Fruit fly (Drosophila melanogaster) whole organism, wandering third instar larva: Measurements from ENCODE around the gene wds.

Experiments
- CrebA ChIP-seq: fragments of 200-800 bp; sonication (Bioruptor generic); optimal IDR thresholded peaks from 2 replicates; lab custom pipeline; 2016; ENCODE audit warnings: missing biosample characterization, mild to moderate bottlenecking, missing genetic modification characterization, borderline replicate concordance
- Dfd ChIP-seq: fragments of >200 bp; optimal IDR thresholded peaks from 2 replicates; lab custom pipeline; 2017; ENCODE audit warnings: missing biosample characterization, missing genetic modification characterization
- Hnf4 ChIP-seq: fragments of 200-800 bp; sonication (Bioruptor generic); optimal IDR thresholded peaks from 2 replicates; lab custom pipeline; 2016; ENCODE audit warnings: missing biosample characterization, mild to moderate bottlenecking, missing genetic modification characterization
- Hr83 ChIP-seq: fragments of 200-300 bp; sonication (Bioruptor generic); optimal IDR thresholded peaks from 2 replicates; lab custom pipeline; 2016; ENCODE audit warnings: missing biosample characterization, mild to moderate bottlenecking, missing genetic modification characterization, moderate library complexity; ENCODE audit not compliant: poor library complexity, severe bottlenecking
- Jra ChIP-seq: sonication (Bioruptor generic); optimal IDR thresholded peaks from 2 replicates; lab custom pipeline; 2016; ENCODE audit warnings: missing biosample characterization, missing genetic modification characterization
- Myc ChIP-seq: fragments of >200 bp; optimal IDR thresholded peaks from 2 replicates; lab custom pipeline; 2017
- dl ChIP-seq, 2 experiments: fragments of 175-275, 200-275 bp in 1 of 2; fragments of 200-275 bp in 1 of 2; sonication (Bioruptor generic); optimal IDR thresholded peaks; lab custom pipeline; 2018; ENCODE audit warnings: mild to moderate bottlenecking in 2 of 2, missing biosample characterization in 2 of 2, missing genetic modification characterization in 2 of 2, moderate library complexity in 2 of 2; ENCODE audit not compliant: partially characterized antibody in 2 of 2, insufficient read depth in 1 of 2
- dmrt93B ChIP-seq: fragments of 200-800 bp; sonication (Bioruptor generic); optimal IDR thresholded peaks from 2 replicates; lab custom pipeline; 2018; ENCODE audit warnings: missing biosample characterization, mild to moderate bottlenecking, missing genetic modification characterization
- h ChIP-seq: fragments of 200-800 bp; sonication (Bioruptor generic); optimal IDR thresholded peaks from 3 replicates; lab custom pipeline; 2016; ENCODE audit warnings: missing biosample characterization, mild to moderate bottlenecking, missing genetic modification characterization
- jim ChIP-seq: fragments of 175-275, 200-325 bp; sonication (Bioruptor generic); optimal IDR thresholded peaks from 2 replicates; lab custom pipeline; 2016; ENCODE audit warnings: missing biosample characterization, mild to moderate bottlenecking, missing genetic modification characterization
- psq ChIP-seq: fragments of 200-800 bp; sonication (Bioruptor generic); optimal IDR thresholded peaks from 3 replicates; lab custom pipeline; 2017; ENCODE audit warnings: missing biosample characterization, mild to moderate bottlenecking, missing genetic modification characterization, moderate library complexity
- usp ChIP-seq: fragments of >200 bp; optimal IDR thresholded peaks from 2 replicates; lab custom pipeline; 2017; ENCODE audit warnings: missing biosample characterization, missing genetic modification characterization

- TF ChIP-seq CrebA (GFP tag; lab: Kevin White, UChicago) = no peak
- no peak for TF ChIP-seq Dfd (GFP tag; lab: Kevin White, UChicago)
- no peak for TF ChIP-seq psq (GFP tag; lab: Kevin White, UChicago)
- TF ChIP-seq jim = no peak
- TF ChIP-seq dl (GFP tag; optimal IDR thresholded peaks at IDR 0.05; lab: Kevin White, UChicago; ENCODE audit: insufficient read depth in 1 of 2, partially characterized antibody in 2 of 2) = no peak
- TF ChIP-seq Myc = no peak
- TF ChIP-seq usp (GFP tag; lab: Kevin White, UChicago) = no peak
- no peak for TF ChIP-seq Jra
- no peak for TF ChIP-seq Hr83
- no peak for TF ChIP-seq dmrt93B (GFP tag; lab: Kevin White, UChicago)
- TF ChIP-seq Hnf4 = no peak
- TF ChIP-seq h (GFP tag; lab: Kevin White, UChicago) = no peak
These were observed 4.8 kb downstream of the wds start for dm6 chrX:2590607-2591006.
